Fruit fly (Drosophila melanogaster) whole organism, embryonic: Measurements from ENCODE around the gene Orct2.

Source experiments
- Antp ChIP-seq: fragments of 200-800 bp; sonication (Bioruptor generic); optimal IDR thresholded peaks from 3 replicates; lab custom pipeline; 2016; ENCODE audit warnings: missing biosample characterization, missing genetic modification characterization
- Blimp-1 ChIP-seq: fragments of 200-800 bp; sonication (Bioruptor generic); optimal IDR thresholded peaks from 3 replicates; lab custom pipeline; 2018; ENCODE audit warnings: missing biosample characterization, missing genetic modification characterization, mild to moderate bottlenecking, moderate library complexity, missing genetic modification reagents
- Bteb2 ChIP-seq: fragments of 200-800 bp; sonication (Bioruptor generic); optimal IDR thresholded peaks from 2 replicates; lab custom pipeline; 2016; ENCODE audit warnings: missing biosample characterization, missing genetic modification characterization
- CG10274 ChIP-seq: fragments of 200-800 bp; sonication (Bioruptor generic); optimal IDR thresholded peaks from 3 replicates; lab custom pipeline; 2017; ENCODE audit warnings: missing biosample characterization, mild to moderate bottlenecking, missing genetic modification characterization
- CG10462 ChIP-seq: fragments of 200-800 bp; sonication (Bioruptor generic); optimal IDR thresholded peaks from 2 replicates; lab custom pipeline; 2016; ENCODE audit warnings: missing biosample characterization, missing genetic modification characterization
- CG10565 ChIP-seq: fragments of 200-800 bp; sonication (Bioruptor generic); optimal IDR thresholded peaks from 3 replicates; lab custom pipeline; 2016; ENCODE audit warnings: missing biosample characterization, mild to moderate bottlenecking, missing genetic modification characterization
- CG11695 ChIP-seq: fragments of 200-800 bp; sonication (Bioruptor generic); IDR thresholded peaks from 3 replicates; pipeline ENCODE4 v1.3.6; 2022; ENCODE audit warnings: missing biosample characterization, missing genetic modification characterization
- CG11696 ChIP-seq: fragments of 200-800 bp; sonication (Bioruptor generic); IDR thresholded peaks from 2 replicates; pipeline ENCODE4 v1.3.6; 2022; ENCODE audit warnings: missing biosample characterization, missing genetic modification characterization
- CG11723 ChIP-seq: fragments of 200-800 bp; sonication (Bioruptor generic); optimal IDR thresholded peaks from 2 replicates; lab custom pipeline; 2017; ENCODE audit warnings: missing biosample characterization, mild to moderate bottlenecking, missing genetic modification characterization
- CG12155 ChIP-seq: fragments of 200-800 bp; sonication (Bioruptor generic); optimal IDR thresholded peaks from 3 replicates; lab custom pipeline; 2016; ENCODE audit warnings: missing biosample characterization, missing genetic modification characterization
- CG13287 ChIP-seq: fragments of 200-800 bp; sonication (Bioruptor generic); IDR thresholded peaks from 2 replicates; pipeline ENCODE4 v1.3.6; 2022; ENCODE audit warnings: missing biosample characterization, missing genetic modification characterization; ENCODE audit not compliant: partially characterized antibody
- CG1792 ChIP-seq: fragments of 200-800 bp; sonication (Bioruptor generic); optimal IDR thresholded peaks from 2 replicates; lab custom pipeline; 2016; ENCODE audit warnings: missing biosample characterization, missing genetic modification characterization
- CG2116 ChIP-seq: fragments of 200-800 bp; sonication (Bioruptor generic); optimal IDR thresholded peaks from 3 replicates; lab custom pipeline; 2018; ENCODE audit warnings: missing biosample characterization, mild to moderate bottlenecking, missing genetic modification characterization
- CG2678 ChIP-seq: fragments of 200-800 bp; sonication (Bioruptor generic); optimal IDR thresholded peaks from 3 replicates; lab custom pipeline; 2019; ENCODE audit warnings: missing biosample characterization, mild to moderate bottlenecking, missing genetic modification characterization, moderate library complexity
- CG33213 ChIP-seq: fragments of 200-800 bp; sonication (Bioruptor generic); optimal IDR thresholded peaks from 3 replicates; lab custom pipeline; 2016; ENCODE audit warnings: missing biosample characterization, missing genetic modification characterization
- CG3995 ChIP-seq: fragments of 200-800 bp; sonication (Bioruptor generic); optimal IDR thresholded peaks from 3 replicates; lab custom pipeline; 2016; ENCODE audit warnings: missing biosample characterization, missing genetic modification characterization
- CG4360 ChIP-seq: fragments of 200-800 bp; sonication (Bioruptor generic); IDR thresholded peaks from 2 replicates; pipeline ENCODE4 v1.3.6; 2022; ENCODE audit warnings: missing biosample characterization, missing genetic modification characterization
- CG4617 ChIP-seq: fragments of 200-800 bp; sonication (Bioruptor generic); optimal IDR thresholded peaks from 3 replicates; lab custom pipeline; 2016; ENCODE audit warnings: missing biosample characterization, missing genetic modification characterization, borderline replicate concordance
- CG5180 ChIP-seq: fragments of 200-800 bp; sonication (Bioruptor generic); optimal IDR thresholded peaks from 3 replicates; lab custom pipeline; 2017; ENCODE audit warnings: missing biosample characterization, missing genetic modification characterization, mild to moderate bottlenecking, moderate library complexity, missing genetic modification reagents
- CG5245 ChIP-seq: fragments of 200-800 bp; sonication (Bioruptor generic); optimal IDR thresholded peaks from 3 replicates; lab custom pipeline; 2016; ENCODE audit warnings: missing biosample characterization, missing genetic modification characterization
- CG6683 ChIP-seq: fragments of 200-800 bp; sonication (Bioruptor generic); optimal IDR thresholded peaks from 2 replicates; lab custom pipeline; 2017; ENCODE audit warnings: missing biosample characterization, mild to moderate bottlenecking, missing genetic modification characterization, missing genetic modification reagents
- CG6689 ChIP-seq: fragments of 200-800 bp; sonication (Bioruptor generic); IDR thresholded peaks from 2 replicates; pipeline ENCODE4 v1.3.6; 2022; ENCODE audit warnings: missing biosample characterization, missing genetic modification characterization
- D ChIP-seq, 2 experiments: fragments of 200-800 bp in 1 of 2; fragments of >200 bp in 1 of 2; sonication (Bioruptor generic) in 1 of 2; optimal IDR thresholded peaks; 2 replicates in 1 of 2; 3 replicates in 1 of 2; lab custom pipeline; 2017; ENCODE audit warnings: mild to moderate bottlenecking in 1 of 2, missing biosample characterization in 1 of 2, missing genetic modification characterization in 1 of 2, missing genetic modification reagents in 1 of 2
- HHEX ChIP-seq: fragments of 200-800 bp; sonication (Bioruptor generic); optimal IDR thresholded peaks from 3 replicates; lab custom pipeline; 2017; ENCODE audit warnings: missing biosample characterization, mild to moderate bottlenecking, missing genetic modification characterization, missing genetic modification reagents
- Jarid2 ChIP-seq: fragments of 200-800 bp; sonication (Bioruptor generic); optimal IDR thresholded peaks from 3 replicates; lab custom pipeline; 2017; ENCODE audit warnings: mild to moderate bottlenecking, missing biosample characterization, missing genetic modification reagents, missing genetic modification characterization
- MBD-R2 ChIP-seq: fragments of 200-800 bp; sonication (Bioruptor generic); IDR thresholded peaks from 2 replicates; pipeline ENCODE4 v1.3.6; 2022; ENCODE audit warnings: missing biosample characterization, missing genetic modification characterization
- Ravus ChIP-seq: fragments of 200-800 bp; sonication (Bioruptor generic); IDR thresholded peaks from 2 replicates; pipeline ENCODE4 v1.3.6; 2022; ENCODE audit warnings: missing biosample characterization, missing genetic modification characterization
- Sox100B ChIP-seq: fragments of 200-800 bp; sonication (Bioruptor generic); optimal IDR thresholded peaks from 3 replicates; lab custom pipeline; 2018; ENCODE audit warnings: missing biosample characterization, mild to moderate bottlenecking, missing genetic modification characterization
- Sry-β ChIP-seq: fragments of 200-800 bp; sonication (Bioruptor generic); optimal IDR thresholded peaks from 2 replicates; lab custom pipeline; 2018; ENCODE audit warnings: missing biosample characterization, mild to moderate bottlenecking, missing genetic modification characterization, moderate library complexity
- Tbp ChIP-seq: fragments of >200 bp; optimal IDR thresholded peaks from 2 replicates; lab custom pipeline; 2018; ENCODE audit warnings: missing biosample characterization, missing genetic modification characterization
- Usf ChIP-seq: fragments of 200-800 bp; sonication (Bioruptor generic); optimal IDR thresholded peaks from 2 replicates; lab custom pipeline; 2017; ENCODE audit warnings: missing genotype, missing biosample characterization, missing genetic modification characterization
- az2 ChIP-seq: fragments of 200-800 bp; sonication (Bioruptor generic); optimal IDR thresholded peaks from 3 replicates; lab custom pipeline; 2016; ENCODE audit warnings: missing biosample characterization, missing genetic modification characterization
- btn ChIP-seq: fragments of 200-800 bp; sonication (Bioruptor generic); optimal IDR thresholded peaks from 2 replicates; lab custom pipeline; 2016; ENCODE audit warnings: missing biosample characterization, missing genetic modification characterization
- croc ChIP-seq: fragments of 200-800 bp; sonication (Bioruptor generic); conservative IDR thresholded peaks from 3 replicates; pipeline ENCODE4 v1.3.6; 2022; ENCODE audit warnings: missing biosample characterization, missing genetic modification characterization
- eve ChIP-seq, 2 experiments: fragments of >200 bp; optimal IDR thresholded peaks; 2 replicates each; lab custom pipeline; 2017; ENCODE audit warnings: missing biosample characterization in 2 of 2, missing genetic modification characterization in 2 of 2
- eyg ChIP-seq: fragments of 200-800 bp; sonication (Bioruptor generic); optimal IDR thresholded peaks from 3 replicates; lab custom pipeline; 2016; ENCODE audit warnings: missing biosample characterization, missing genetic modification characterization
- fd3F ChIP-seq: fragments of 200-800 bp; sonication (Bioruptor generic); optimal IDR thresholded peaks from 2 replicates; lab custom pipeline; 2018; ENCODE audit warnings: missing biosample characterization, mild to moderate bottlenecking, missing genetic modification characterization, moderate library complexity
- gcm ChIP-seq: fragments of 200-800 bp; sonication (Bioruptor generic); optimal IDR thresholded peaks from 2 replicates; lab custom pipeline; 2019; ENCODE audit warnings: missing biosample characterization, mild to moderate bottlenecking, missing genetic modification characterization, moderate library complexity
- gcm2 ChIP-seq: fragments of 200-800 bp; sonication (Bioruptor generic); optimal IDR thresholded peaks from 2 replicates; lab custom pipeline; 2016; ENCODE audit warnings: missing biosample characterization, missing genetic modification characterization
- hb ChIP-seq: fragments of 200-800 bp; sonication (Bioruptor generic); IDR thresholded peaks from 3 replicates; pipeline ENCODE4 v1.3.6; 2022; ENCODE audit warnings: missing biosample characterization, missing genetic modification characterization; ENCODE audit not compliant: partially characterized antibody
- hkb ChIP-seq, 2 experiments: fragments of 200-800 bp in 1 of 2; fragments of >200 bp in 1 of 2; sonication (Bioruptor generic) in 1 of 2; IDR thresholded peaks in 1 of 2; optimal IDR thresholded peaks in 1 of 2; 2 replicates each; pipeline versions ENCODE4 v1.3.6 to Lab custom; 2017 to 2022; ENCODE audit warnings: missing biosample characterization in 1 of 2, missing genetic modification characterization in 1 of 2
- jigr1 ChIP-seq: fragments of 200-800 bp; sonication (Bioruptor generic); IDR thresholded peaks from 3 replicates; pipeline ENCODE4 v1.3.6; 2022; ENCODE audit warnings: missing biosample characterization, missing genetic modification characterization
- maf-S ChIP-seq: fragments of 200-800 bp; sonication (Bioruptor generic); optimal IDR thresholded peaks from 2 replicates; lab custom pipeline; 2016; ENCODE audit warnings: missing biosample characterization, missing genetic modification characterization
- run ChIP-seq: fragments of 200-800 bp; sonication (Bioruptor generic); optimal IDR thresholded peaks from 3 replicates; lab custom pipeline; 2018; ENCODE audit warnings: missing biosample characterization, mild to moderate bottlenecking, missing genetic modification characterization
- sna ChIP-seq: fragments of 200-800 bp; sonication (Bioruptor generic); IDR thresholded peaks from 2 replicates; pipeline ENCODE4 v1.3.6; 2022; ENCODE audit warnings: missing biosample characterization, missing genetic modification characterization; ENCODE audit not compliant: partially characterized antibody
- unpg ChIP-seq: fragments of 200-800 bp; sonication (Bioruptor generic); optimal IDR thresholded peaks from 3 replicates; lab custom pipeline; 2018; ENCODE audit warnings: missing biosample characterization, mild to moderate bottlenecking, missing genetic modification characterization, moderate library complexity
- zen ChIP-seq: fragments of 200-800 bp; sonication (Bioruptor generic); optimal IDR thresholded peaks from 3 replicates; lab custom pipeline; 2018; ENCODE audit warnings: missing biosample characterization, mild to moderate bottlenecking, missing genetic modification characterization, moderate library complexity

Orct2 gene

DNA sequence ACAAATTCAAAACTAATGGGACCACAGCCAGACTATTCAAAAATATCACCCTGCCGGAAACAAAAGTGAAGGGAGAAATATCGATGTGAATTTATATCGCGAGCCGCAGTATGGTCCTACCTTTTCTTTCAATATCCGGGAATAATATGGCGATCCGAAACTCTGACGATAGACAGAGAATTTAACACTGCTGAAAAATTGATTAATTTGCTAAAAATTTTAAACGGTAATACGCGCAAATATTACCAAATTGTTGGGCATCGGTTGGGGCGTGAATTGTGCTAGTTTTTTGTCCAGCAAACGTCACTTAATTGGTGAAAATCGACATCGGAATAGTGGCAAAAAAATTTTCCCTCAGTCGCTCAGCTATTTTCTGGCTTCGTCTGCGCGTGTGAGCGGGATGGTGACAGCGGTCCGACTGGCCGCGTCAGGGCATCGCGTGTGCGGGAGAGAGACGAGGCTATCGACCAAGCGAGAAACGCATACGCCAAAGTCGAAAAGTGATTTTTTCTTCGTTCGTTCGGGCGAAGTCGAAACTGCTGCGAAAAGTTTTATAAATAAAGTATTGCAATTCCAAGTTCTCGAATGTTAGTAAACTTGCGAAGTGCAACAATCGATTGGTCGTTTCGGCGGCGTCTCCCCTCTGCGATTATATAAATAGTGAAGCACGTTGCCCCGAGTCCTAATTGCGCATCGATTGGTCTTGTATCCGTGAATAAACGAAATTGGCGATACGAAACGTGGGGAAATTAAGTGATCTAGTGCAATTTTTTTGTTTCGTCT, 42.2 kb upstream of the Orct2 start, which contains the start of gene mask (continued):
- peak; percentile 83 for TF ChIP-seq Bteb2 (GFP tag; lab: Kevin White, UChicago)
- peak; percentile 63 for TF ChIP-seq maf-S
- no peak for TF ChIP-seq Ravus (GFP tag; lab: Robert Waterston, UW)
- TF ChIP-seq CG1792 (GFP tag; lab: Kevin White, UChicago): peak; percentile 0
- TF ChIP-seq CG2116: peak; percentile 78
- TF ChIP-seq CG6683 (GFP tag; lab: Kevin White, UChicago): peak; percentile 0
- TF ChIP-seq CG5180: no peak
- TF ChIP-seq eve (GFP tag; optimal IDR thresholded peaks at IDR 0.05; lab: Kevin White, UChicago): no peak
- no peak for TF ChIP-seq hb (GFP tag; lab: Robert Waterston, UW)
- TF ChIP-seq az2 (GFP tag; lab: Kevin White, UChicago): peak; percentile 46
- TF ChIP-seq HHEX: peak; percentile 83
- TF ChIP-seq CG10274 (GFP tag; lab: Kevin White, UChicago): peak; percentile 33
- no peak for TF ChIP-seq run (tag; lab: Kevin White, UChicago)
- TF ChIP-seq Usf (GFP tag; lab: Kevin White, UChicago): peak; percentile 74
- peak; percentile 59 for TF ChIP-seq CG5245 (GFP tag; lab: Kevin White, UChicago)
- TF ChIP-seq Sox100B (GFP tag; lab: Kevin White, UChicago): peak; percentile 75
- TF ChIP-seq CG4617 (GFP tag; lab: Kevin White, UChicago): peak; percentile 74
- peak; percentile 51 for TF ChIP-seq btn (GFP tag; lab: Kevin White, UChicago)
- peak; percentile 71 for TF ChIP-seq CG3995 (GFP tag; lab: Kevin White, UChicago)
- peak; percentile 35 for TF ChIP-seq Sry-β
- no peak for TF ChIP-seq MBD-R2
- TF ChIP-seq eyg (GFP tag; lab: Kevin White, UChicago): peak; percentile 77
- peak; percentile 59 for TF ChIP-seq CG2678 (tag; lab: Kevin White, UChicago)
- TF ChIP-seq unpg (GFP tag; lab: Kevin White, UChicago): peak; percentile 61
- no peak for TF ChIP-seq jigr1 (GFP tag; lab: Robert Waterston, UW)
- no peak for TF ChIP-seq CG10565
- no peak for TF ChIP-seq D (optimal IDR thresholded peaks at IDR 0.05; lab: Kevin White, UChicago)
- TF ChIP-seq D (GFP tag; optimal IDR thresholded peaks at IDR 0.05; lab: Kevin White, UChicago): peak; percentile 63
- 0 out of 3 replicates have a peak, but pooled peaks have one; percentile 24 for TF ChIP-seq CG11695 (GFP tag; lab: Robert Waterston, UW)
- TF ChIP-seq gcm (GFP tag; lab: Kevin White, UChicago): peak; percentile 42
- peak; percentile 78 for TF ChIP-seq gcm2 (GFP tag; lab: Kevin White, UChicago)
- TF ChIP-seq zen (tag; lab: Kevin White, UChicago): peak; percentile 37
- peak; percentile 51 for TF ChIP-seq Jarid2 (GFP tag; lab: Kevin White, UChicago)
- TF ChIP-seq CG4360 (GFP tag; lab: Robert Waterston, UW): 0 out of 2 replicates have a peak, but pooled peaks have one; percentile 17
- peak; percentile 56 for TF ChIP-seq Antp (GFP tag; lab: Kevin White, UChicago)
- TF ChIP-seq CG6689: 0 out of 2 replicates have a peak, but pooled peaks have one; percentile 24
- TF ChIP-seq Blimp-1 (GFP tag; lab: Kevin White, UChicago): peak; percentile 10
- TF ChIP-seq CG33213 (GFP tag; lab: Kevin White, UChicago): peak; percentile 84
- TF ChIP-seq CG12155: peak; percentile 31
- TF ChIP-seq CG11696 (GFP tag; lab: Robert Waterston, UW): peak; percentile 55; the same call in 1 of the 2 replicates
- no peak for TF ChIP-seq hkb (optimal IDR thresholded peaks at IDR 0.05; lab: Kevin White, UChicago)
- peak; percentile 55; the same call in 1 of the 2 replicates for TF ChIP-seq hkb (GFP tag; IDR thresholded peaks at IDR 0.05; lab: Robert Waterston, UW)
- TF ChIP-seq sna (GFP tag; lab: Robert Waterston, UW): no peak
- TF ChIP-seq CG10462: no peak
- TF ChIP-seq CG13287 (GFP tag; lab: Robert Waterston, UW): no peak
- TF ChIP-seq fd3F (GFP tag; lab: Kevin White, UChicago): peak; percentile 75
- TF ChIP-seq Tbp: no peak
- TF ChIP-seq CG11723 (GFP tag; lab: Kevin White, UChicago): peak; percentile 70
- 0 out of 3 replicates have a peak, but pooled peaks have one; percentile 26 for TF ChIP-seq croc
